Fruit fly (Drosophila melanogaster) Kc167 (cell line): Measurements from ENCODE around the gene Prp40.

Experiments
- Sin3A ChIP-seq: fragments of >200 bp; optimal IDR thresholded peaks from 2 replicates; lab custom pipeline; 2018; ENCODE audit warnings: missing external identifiers
- h ChIP-seq: fragments of >200 bp; optimal IDR thresholded peaks from 3 replicates; lab custom pipeline; 2018; ENCODE audit warnings: missing external identifiers
- insv ChIP-seq: fragments of >200 bp; optimal IDR thresholded peaks from 3 replicates; lab custom pipeline; 2018; ENCODE audit warnings: missing external identifiers
- psq ChIP-seq: fragments of >200 bp; optimal IDR thresholded peaks from 2 replicates; lab custom pipeline; 2017; ENCODE audit warnings: missing external identifiers
- ttk ChIP-seq: sonication (Bioruptor generic); optimal IDR thresholded peaks from 2 replicates; lab custom pipeline; 2017; ENCODE audit warnings: missing external identifiers

DNA sequence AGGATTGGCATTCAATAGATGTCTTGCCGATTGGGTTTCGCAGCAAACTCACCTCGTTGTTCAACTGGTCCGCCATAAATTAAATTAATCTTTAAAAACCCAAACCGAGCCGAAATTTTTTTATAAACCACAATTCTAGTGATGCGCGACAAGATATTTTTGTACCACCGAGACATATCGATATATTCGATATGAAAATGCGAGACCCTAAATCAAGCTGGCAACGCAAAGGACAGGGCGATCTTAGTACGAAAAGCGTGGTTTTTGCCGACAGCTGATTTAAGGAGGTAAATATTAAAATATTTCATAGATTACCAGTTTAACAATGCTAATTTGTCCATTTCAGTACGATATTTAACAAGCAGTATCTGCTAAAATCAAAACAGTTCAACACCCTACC, 6.0 kb downstream of the Prp40 start, which contains the start of the genes Sf3b2 and CG17219:
- TF ChIP-seq Sin3A (lab: Kevin White, UChicago) (no peak), ttk (lab: Kevin White, UChicago) (no peak), psq (lab: Kevin White, UChicago) (no peak), insv (no peak), h (lab: Kevin White, UChicago) (no peak)
